Worm (Caenorhabditis elegans) whole organism, mixed stage, embryonic: ENCODE measurements around the gene Y11D7A.7.
"Not testable (repeated sequence)": the region's sequence is repeated elsewhere in the genome, so short reads cannot be mapped to it uniquely, and the experiment has no call there.

Experiments used
- M03D4.4 ChIP-seq: sonication (generic microtip); optimal IDR thresholded peaks from 2 replicates; lab custom pipeline; 2017; ENCODE audit warnings: mild to moderate bottlenecking, missing genetic modification characterization, missing compliant biosample characterization
- bed-3 ChIP-seq: fragments of 200-800 bp; sonication (Bioruptor generic); optimal IDR thresholded peaks from 3 replicates; lab custom pipeline; 2018; ENCODE audit warnings: mild to moderate bottlenecking, missing genetic modification characterization, moderate library complexity, missing compliant biosample characterization
- blmp-1 ChIP-seq: fragments of 150-350 bp; optimal IDR thresholded peaks from 2 replicates; lab custom pipeline; 2014; ENCODE audit warnings: missing biosample characterization, missing genetic modification characterization
- ceh-39 ChIP-seq: fragments of 150-350 bp; optimal IDR thresholded peaks from 2 replicates; lab custom pipeline; 2014; ENCODE audit warnings: missing biosample characterization, missing genetic modification characterization
- ceh-43 ChIP-seq: fragments of 200-800 bp; sonication (Bioruptor generic); optimal IDR thresholded peaks from 2 replicates; lab custom pipeline; 2018; ENCODE audit warnings: mild to moderate bottlenecking, missing genetic modification characterization, moderate library complexity, missing compliant biosample characterization
- ceh-83 ChIP-seq: fragments of 200-800 bp; sonication (Bioruptor generic); optimal IDR thresholded peaks from 2 replicates; lab custom pipeline; 2018; ENCODE audit warnings: mild to moderate bottlenecking, missing genetic modification characterization, missing compliant biosample characterization
- ces-1 ChIP-seq: fragments of 150-350 bp; optimal IDR thresholded peaks from 2 replicates; lab custom pipeline; 2014; ENCODE audit warnings: missing biosample characterization, missing genetic modification reagents, missing genetic modification characterization
- cnd-1 ChIP-seq: fragments of 200-800 bp; sonication (Bioruptor generic); optimal IDR thresholded peaks from 2 replicates; lab custom pipeline; 2018; ENCODE audit warnings: mild to moderate bottlenecking, missing genetic modification characterization, missing compliant biosample characterization
- elt-1 ChIP-seq: sonication (generic microtip); optimal IDR thresholded peaks from 2 replicates; lab custom pipeline; 2017; ENCODE audit warnings: missing genetic modification characterization, mild to moderate bottlenecking, missing compliant biosample characterization, antibody characterized with exemption, moderate library complexity, borderline replicate concordance; ENCODE audit not compliant: insufficient read depth
- elt-3 ChIP-seq: fragments of 150-350 bp; optimal IDR thresholded peaks from 2 replicates; lab custom pipeline; 2014; ENCODE audit warnings: missing biosample characterization, missing genetic modification characterization
- flh-1 ChIP-seq: fragments of 200-800 bp; sonication (Bioruptor generic); optimal IDR thresholded peaks from 2 replicates; lab custom pipeline; 2018; ENCODE audit warnings: mild to moderate bottlenecking, missing genetic modification characterization, moderate library complexity, missing compliant biosample characterization
- ham-2 ChIP-seq: fragments of 200-800 bp; sonication (Bioruptor generic); optimal IDR thresholded peaks from 2 replicates; lab custom pipeline; 2018; ENCODE audit warnings: mild to moderate bottlenecking, missing genetic modification characterization, missing compliant biosample characterization
- hlh-1 ChIP-seq: fragments of 150-350 bp; optimal IDR thresholded peaks from 2 replicates; lab custom pipeline; 2014; ENCODE audit warnings: missing biosample characterization, missing genetic modification reagents, missing genetic modification characterization
- lin-13 ChIP-seq: fragments of 150-350 bp; optimal IDR thresholded peaks from 2 replicates; lab custom pipeline; 2014; ENCODE audit warnings: missing biosample characterization, missing genetic modification characterization
- lin-32 ChIP-seq: fragments of 200-800 bp; sonication (Bioruptor generic); optimal IDR thresholded peaks from 2 replicates; lab custom pipeline; 2018; ENCODE audit warnings: mild to moderate bottlenecking, missing genetic modification characterization, missing compliant biosample characterization
- lsy-2 ChIP-seq: fragments of 150-350 bp; optimal IDR thresholded peaks from 2 replicates; lab custom pipeline; 2014; ENCODE audit warnings: missing biosample characterization, missing genetic modification characterization
- mab-5 ChIP-seq: fragments of 150-350 bp; optimal IDR thresholded peaks from 2 replicates; lab custom pipeline; 2014; ENCODE audit warnings: missing biosample characterization, missing genetic modification characterization
- nhr-12 ChIP-seq: fragments of 150-350 bp; optimal IDR thresholded peaks from 2 replicates; lab custom pipeline; 2014; ENCODE audit warnings: missing biosample characterization, missing genetic modification characterization
- nhr-2 ChIP-seq: fragments of 150-350 bp; optimal IDR thresholded peaks from 2 replicates; lab custom pipeline; 2014; ENCODE audit warnings: missing biosample characterization, missing genetic modification characterization
- nhr-237 ChIP-seq: fragments of 150-350 bp; optimal IDR thresholded peaks from 2 replicates; lab custom pipeline; 2014; ENCODE audit warnings: missing biosample characterization, missing genetic modification characterization
- nhr-28 ChIP-seq: fragments of 150-350 bp; optimal IDR thresholded peaks from 2 replicates; lab custom pipeline; 2014; ENCODE audit warnings: missing biosample characterization, missing genetic modification characterization
- nhr-76 ChIP-seq: sonication (generic microtip); optimal IDR thresholded peaks from 2 replicates; lab custom pipeline; 2017; ENCODE audit warnings: missing biosample characterization, missing genetic modification characterization
- pha-4 ChIP-seq: fragments of 150-350 bp; optimal IDR thresholded peaks from 2 replicates; lab custom pipeline; 2018; ENCODE audit warnings: missing biosample characterization, missing genetic modification reagents, missing genetic modification characterization
- sem-2 ChIP-seq: fragments of 200-800 bp; sonication (Bioruptor generic); optimal IDR thresholded peaks from 2 replicates; lab custom pipeline; 2018; ENCODE audit warnings: mild to moderate bottlenecking, missing genetic modification characterization, missing compliant biosample characterization
- snpc-4 ChIP-seq: fragments of 150-350 bp; optimal IDR thresholded peaks from 2 replicates; lab custom pipeline; 2014; ENCODE audit warnings: missing biosample characterization, missing genetic modification characterization
- tbx-8 ChIP-seq: fragments of 200-800 bp; sonication (Bioruptor generic); optimal IDR thresholded peaks from 2 replicates; lab custom pipeline; 2018; ENCODE audit warnings: mild to moderate bottlenecking, missing genetic modification characterization, moderate library complexity, missing compliant biosample characterization
- unc-120 ChIP-seq: sonication (generic microtip); optimal IDR thresholded peaks from 2 replicates; lab custom pipeline; 2017; ENCODE audit warnings: missing genetic modification characterization, missing compliant biosample characterization; ENCODE audit not compliant: poor library complexity, severe bottlenecking
- unc-39 ChIP-seq: fragments of 150-350 bp; optimal IDR thresholded peaks from 2 replicates; lab custom pipeline; 2014; ENCODE audit warnings: missing biosample characterization, missing genetic modification characterization
- unc-62 ChIP-seq: fragments of 150-350 bp; optimal IDR thresholded peaks from 2 replicates; lab custom pipeline; 2014; ENCODE audit warnings: missing biosample characterization, missing genetic modification reagents, missing genetic modification characterization
- ztf-11 ChIP-seq: fragments of 150-350 bp; optimal IDR thresholded peaks from 2 replicates; lab custom pipeline; 2014; ENCODE audit warnings: missing biosample characterization, missing genetic modification characterization

Gene Y11D7A.7

DNA sequence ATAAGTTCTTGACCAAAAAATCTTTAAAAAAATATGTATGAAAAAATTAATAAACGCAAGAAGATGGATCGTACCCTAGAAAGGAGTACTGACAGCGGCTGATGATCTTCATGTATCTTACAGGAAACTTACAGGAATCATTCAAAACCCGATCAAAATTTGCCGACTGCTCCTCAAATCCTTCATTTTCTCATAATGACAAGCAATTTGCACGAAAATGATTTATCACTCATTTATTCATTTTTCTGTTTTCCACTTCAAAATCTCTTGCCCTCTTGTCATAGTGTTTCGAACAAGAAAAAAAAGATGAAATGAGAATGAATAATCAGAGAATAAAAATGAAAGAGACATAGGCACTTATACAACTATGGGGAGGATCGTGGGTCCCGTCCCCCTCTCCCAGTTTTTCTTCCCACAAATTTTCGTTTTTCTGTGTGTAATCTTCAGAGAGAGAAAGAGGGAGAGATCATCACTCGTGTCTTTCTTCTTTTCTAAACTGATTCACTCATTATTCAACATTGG is 24.8 kb downstream of the Y11D7A.7 start, which contains the start of gene nmy-3:
Gene nmy-3 (plus strand): TSS at position 472 of the 522 bp plus-strand sequence.
- TF ChIP-seq nhr-237 (no peak), unc-120 (tag; lab: Kevin White, UChicago) (peak; percentile 10), nhr-2 (tag; lab: Kevin White, UChicago) (no peak), lin-32 (GFP tag; lab: Kevin White, UChicago) (no peak)

DNA sequence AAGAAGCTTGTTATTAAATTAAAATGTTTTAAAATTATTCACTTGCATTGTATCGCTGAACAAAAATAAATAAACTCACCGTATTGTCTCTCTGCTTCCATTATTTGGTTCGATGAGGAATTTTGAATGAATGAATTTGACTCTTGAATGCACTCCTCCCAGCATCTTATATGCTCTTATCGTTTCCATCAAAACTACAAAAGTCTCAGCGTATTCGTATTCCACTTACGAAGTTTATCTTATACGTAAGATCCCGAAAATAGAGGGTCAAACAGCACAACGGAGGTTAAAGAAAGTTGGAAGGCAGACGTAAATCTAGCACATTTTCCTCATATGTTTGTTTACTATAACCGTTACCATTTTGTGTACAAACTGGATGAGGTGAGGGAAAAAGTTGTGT is 37.0 kb downstream of the Y11D7A.7 start, which contains the start of gene nhr-267:
Gene nhr-267 (minus strand): TSS at position 101 of the 400 bp plus-strand sequence.
- TF ChIP-seq cnd-1 (tag; lab: Kevin White, UChicago); ham-2 (GFP tag; lab: Kevin White, UChicago); nhr-28: not testable (repeated sequence)

DNA sequence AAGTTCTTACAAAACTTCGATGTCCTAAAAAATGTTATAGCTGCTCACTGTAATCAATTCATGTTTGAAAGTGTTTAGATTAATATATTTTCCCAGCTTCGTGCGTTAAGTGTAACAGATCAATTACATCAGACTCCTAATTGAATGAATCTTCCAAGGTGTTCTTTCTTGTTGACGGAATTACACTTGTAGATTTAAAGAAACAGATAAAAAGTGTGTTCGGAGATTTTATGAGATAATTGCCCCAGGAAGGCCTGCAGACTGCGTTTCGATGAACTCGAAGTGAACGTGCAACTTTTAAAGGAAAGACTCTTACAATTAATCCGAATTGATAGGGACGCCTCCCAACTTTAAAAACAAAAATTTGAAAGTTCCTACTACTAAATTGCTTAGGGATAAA is 40.3 kb downstream of the Y11D7A.7 start:
- no peak for TF ChIP-seq nhr-2 (tag; lab: Kevin White, UChicago)
- no peak for TF ChIP-seq elt-1 (tag; lab: Kevin White, UChicago)
- no peak for TF ChIP-seq mab-5 (tag; lab: Kevin White, UChicago)
- TF ChIP-seq ceh-83 (GFP tag; lab: Kevin White, UChicago) = no peak
- no peak for TF ChIP-seq hlh-1 (tag; lab: Kevin White, UChicago)
- no peak for TF ChIP-seq nhr-28
- no peak for TF ChIP-seq sem-2 (GFP tag; lab: Kevin White, UChicago)
- no peak for TF ChIP-seq elt-3 (tag; lab: Kevin White, UChicago)
- TF ChIP-seq cnd-1 (tag; lab: Kevin White, UChicago) = no peak
- TF ChIP-seq pha-4 = no peak
- no peak for TF ChIP-seq nhr-12 (tag; lab: Kevin White, UChicago)
- TF ChIP-seq flh-1 (GFP tag; lab: Kevin White, UChicago) = no peak
- TF ChIP-seq ceh-43 (GFP tag; lab: Kevin White, UChicago) = no peak

DNA sequence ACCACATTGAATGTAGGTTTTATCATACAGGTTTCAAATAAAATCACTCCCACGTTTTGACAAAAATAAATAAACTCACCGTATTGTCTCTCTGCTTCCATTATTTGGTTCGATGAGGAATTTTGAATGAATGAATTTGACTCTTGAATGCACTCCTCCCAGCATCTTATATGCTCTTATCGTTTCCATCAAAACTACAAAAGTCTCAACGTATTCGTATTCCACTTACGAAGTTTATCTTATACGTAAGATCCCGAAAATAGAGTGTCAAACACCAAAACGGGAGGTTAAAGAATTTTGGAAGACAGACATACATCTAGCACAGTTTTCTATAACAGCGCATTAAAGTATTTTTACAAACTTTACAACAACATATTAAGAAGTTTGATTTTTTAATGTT is 44.5 kb downstream of the Y11D7A.7 start, which contains the start of gene nhr-264:
Gene nhr-264 (minus strand): TSS at position 101 of the 400 bp plus-strand sequence.
- not testable (repeated sequence) for TF ChIP-seq M03D4.4 (tag; lab: Kevin White, UChicago); bed-3 (GFP tag; lab: Kevin White, UChicago); ceh-39 (tag; lab: Kevin White, UChicago)

DNA sequence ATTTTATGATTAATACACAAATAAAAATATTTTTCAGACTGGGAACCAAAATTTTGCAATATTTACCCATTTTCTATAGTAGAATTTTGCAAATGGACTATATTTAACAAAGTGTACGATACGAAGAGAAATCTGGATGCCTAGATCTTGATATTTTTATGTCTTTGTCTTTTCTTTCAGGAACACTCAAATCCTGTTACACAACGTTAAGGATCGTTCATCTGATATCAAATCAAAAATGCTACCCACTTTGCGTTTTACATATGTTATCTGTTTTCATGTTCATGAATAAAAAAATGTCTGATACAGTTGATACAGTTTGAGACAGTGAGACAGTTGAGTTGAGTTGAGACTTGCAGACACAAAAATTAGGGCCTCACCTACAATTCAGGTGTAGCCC is 47.0 kb downstream of the Y11D7A.7 start, which contains the start of gene F49C12.1:
Gene F49C12.1 (minus strand): TSS at position 70 of the 400 bp plus-strand sequence.
- no peak for TF ChIP-seq elt-3 (tag; lab: Kevin White, UChicago)
- TF ChIP-seq M03D4.4 (tag; lab: Kevin White, UChicago) = no peak
- TF ChIP-seq cnd-1 (tag; lab: Kevin White, UChicago) = no peak
- no peak for TF ChIP-seq unc-62
- no peak for TF ChIP-seq lin-13
- TF ChIP-seq ces-1 = no peak
- no peak for TF ChIP-seq flh-1 (GFP tag; lab: Kevin White, UChicago)
- TF ChIP-seq blmp-1 = no peak
- no peak for TF ChIP-seq bed-3 (GFP tag; lab: Kevin White, UChicago)
- TF ChIP-seq unc-39 = no peak
- no peak for TF ChIP-seq lsy-2 (tag; lab: Kevin White, UChicago)
- TF ChIP-seq ztf-11 (tag; lab: Kevin White, UChicago) = no peak
- TF ChIP-seq nhr-12 (tag; lab: Kevin White, UChicago) = no peak
- TF ChIP-seq ceh-43 (GFP tag; lab: Kevin White, UChicago) = no peak
- no peak for TF ChIP-seq sem-2 (GFP tag; lab: Kevin White, UChicago)
- TF ChIP-seq ceh-83 (GFP tag; lab: Kevin White, UChicago) = no peak
- TF ChIP-seq lin-32 (GFP tag; lab: Kevin White, UChicago) = no peak

DNA sequence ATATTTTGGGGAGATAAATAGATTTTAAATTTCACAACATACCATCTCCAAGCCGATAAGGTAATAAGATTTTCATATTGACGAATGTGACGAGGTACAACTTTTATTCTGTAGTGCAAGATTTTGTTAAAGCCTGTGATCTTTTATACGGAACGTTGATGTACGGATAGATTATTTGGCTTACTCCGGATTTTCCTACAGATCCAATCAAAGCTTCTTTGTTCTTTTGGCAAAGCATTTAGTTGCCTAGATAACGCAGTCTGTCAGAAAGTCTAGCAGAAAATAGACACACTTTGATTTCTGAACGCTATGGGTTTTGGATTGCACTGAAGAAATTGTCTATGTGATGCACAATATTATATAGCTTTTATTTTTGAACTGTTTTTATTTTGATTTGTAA is 49.8 kb downstream of the Y11D7A.7 start, which contains the start of gene F49C12.2:
Gene F49C12.2 (minus strand): TSS at position 101 of the 400 bp plus-strand sequence.
- TF ChIP-seq nhr-76 (tag; lab: Kevin White, UChicago) (no peak), nhr-237 (no peak), nhr-2 (tag; lab: Kevin White, UChicago) (no peak), lsy-2 (tag; lab: Kevin White, UChicago) (no peak), flh-1 (GFP tag; lab: Kevin White, UChicago) (no peak), lin-13 (no peak), tbx-8 (GFP tag; lab: Kevin White, UChicago) (no peak), snpc-4 (no peak), mab-5 (tag; lab: Kevin White, UChicago) (no peak)
